Worm (Caenorhabditis elegans) whole organism, L1 larva: ENCODE data around the gene polk-1.

ENCODE experiments used
- C16A3.4 ChIP-seq: fragments of 150-350 bp; optimal IDR thresholded peaks from 2 replicates; lab custom pipeline; 2014; ENCODE audit warnings: missing biosample characterization, missing genetic modification characterization
- C34B4.2 ChIP-seq: sonication (generic microtip); optimal IDR thresholded peaks from 2 replicates; lab custom pipeline; 2017; ENCODE audit warnings: mild to moderate bottlenecking, missing genetic modification characterization, missing compliant biosample characterization
- F16B12.6 ChIP-seq: fragments of 150-350 bp; optimal IDR thresholded peaks from 2 replicates; lab custom pipeline; 2014; ENCODE audit warnings: missing biosample characterization, missing genetic modification characterization
- Y116A8C.19 ChIP-seq: sonication (generic microtip); optimal IDR thresholded peaks from 2 replicates; lab custom pipeline; 2016; ENCODE audit warnings: missing compliant biosample characterization, missing genetic modification characterization, borderline replicate concordance
- aly-2 ChIP-seq: fragments of 150-350 bp; optimal IDR thresholded peaks from 2 replicates; lab custom pipeline; 2014; ENCODE audit warnings: missing biosample characterization, missing genetic modification characterization
- ama-1 ChIP-seq: fragments of 150-350 bp; optimal IDR thresholded peaks from 2 replicates; lab custom pipeline; 2014
- blmp-1 ChIP-seq: fragments of 150-350 bp; optimal IDR thresholded peaks from 2 replicates; lab custom pipeline; 2014; ENCODE audit warnings: missing biosample characterization, missing genetic modification characterization
- ceh-63 ChIP-seq: fragments of 200-800 bp; sonication (Bioruptor generic); optimal IDR thresholded peaks from 2 replicates; lab custom pipeline; 2018; ENCODE audit warnings: mild to moderate bottlenecking, missing genetic modification characterization, missing compliant biosample characterization
- ceh-8 ChIP-seq: fragments of 200-800 bp; sonication (Bioruptor generic); optimal IDR thresholded peaks from 2 replicates; lab custom pipeline; 2018; ENCODE audit warnings: mild to moderate bottlenecking, missing genetic modification characterization, moderate library complexity, missing compliant biosample characterization
- ces-1 ChIP-seq: fragments of 150-350 bp; optimal IDR thresholded peaks from 2 replicates; lab custom pipeline; 2014; ENCODE audit warnings: missing biosample characterization, missing genetic modification reagents, missing genetic modification characterization
- dpl-1 ChIP-seq, 3 experiments: fragments of 150-350 bp in 2 of 3; sonication (generic microtip) in 1 of 3; optimal IDR thresholded peaks; 2 replicates each; lab custom pipeline; 2014 to 2017; ENCODE audit warnings: missing biosample characterization in 3 of 3, missing genetic modification characterization in 3 of 3, missing genetic modification reagents in 3 of 3
- dsc-1 ChIP-seq: sonication (generic microtip); optimal IDR thresholded peaks from 2 replicates; lab custom pipeline; 2016; ENCODE audit warnings: mild to moderate bottlenecking, missing genetic modification characterization, missing compliant biosample characterization
- efl-1 ChIP-seq, 4 experiments: fragments of 150-350 bp; optimal IDR thresholded peaks in 3 of 4; peaks in 1 of 4; 1 replicate in 1 of 4; 2 replicates in 3 of 4; lab custom pipeline; 2014; ENCODE audit warnings: missing biosample characterization in 2 of 4, missing genetic modification characterization in 2 of 4, missing genetic modification reagents in 2 of 4
- egl-13 ChIP-seq: sonication (generic microtip); optimal IDR thresholded peaks from 2 replicates; lab custom pipeline; 2016; ENCODE audit warnings: missing genotype, missing genetic modification reagents, missing genetic modification characterization, missing compliant biosample characterization
- egl-27 ChIP-seq, 2 experiments: fragments of 150-350 bp in 1 of 2; sonication (generic microtip); optimal IDR thresholded peaks; 3 replicates each; lab custom pipeline; 2017 to 2018; ENCODE audit warnings: missing biosample characterization in 2 of 2, missing genetic modification characterization in 2 of 2, missing genetic modification reagents in 2 of 2
- elt-3 ChIP-seq, 6 experiments: fragments of 150-350 bp in 1 of 6; sonication (generic microtip); optimal IDR thresholded peaks; 2 replicates each; lab custom pipeline; 2017 to 2018; ENCODE audit warnings: missing biosample characterization in 6 of 6, missing genetic modification characterization in 6 of 6, inconsistent platforms in 1 of 6
- fkh-8 ChIP-seq: sonication (generic microtip); optimal IDR thresholded peaks from 2 replicates; lab custom pipeline; 2016; ENCODE audit warnings: mild to moderate bottlenecking, missing genetic modification characterization, missing compliant biosample characterization
- fos-1 ChIP-seq: fragments of 150-350 bp; optimal IDR thresholded peaks from 2 replicates; lab custom pipeline; 2014; ENCODE audit warnings: missing biosample characterization, missing genetic modification characterization
- grh-1 ChIP-seq: fragments of 200-800 bp; sonication (Bioruptor generic); IDR thresholded peaks from 2 replicates; pipeline ENCODE4 v1.3.6; 2022; ENCODE audit warnings: missing genetic modification reagents, missing genetic modification characterization, missing compliant biosample characterization
- hlh-17 ChIP-seq: fragments of 200-800 bp; sonication (Bioruptor generic); optimal IDR thresholded peaks from 2 replicates; lab custom pipeline; 2018; ENCODE audit warnings: missing genetic modification characterization, mild to moderate bottlenecking, missing compliant biosample characterization, moderate library complexity, borderline replicate concordance
- hlh-4 ChIP-seq: sonication (generic microtip); optimal IDR thresholded peaks from 2 replicates; lab custom pipeline; 2016; ENCODE audit warnings: mild to moderate bottlenecking, missing genetic modification characterization, missing compliant biosample characterization
- irx-1 ChIP-seq: sonication (generic microtip); optimal IDR thresholded peaks from 2 replicates; lab custom pipeline; 2016; ENCODE audit warnings: missing genetic modification characterization, missing compliant biosample characterization
- lin-13 ChIP-seq: fragments of 150-350 bp; optimal IDR thresholded peaks from 2 replicates; lab custom pipeline; 2014; ENCODE audit warnings: missing biosample characterization, missing genetic modification reagents, missing genetic modification characterization
- lin-14 ChIP-seq: fragments of 200-800 bp; sonication (Bioruptor generic); optimal IDR thresholded peaks from 2 replicates; lab custom pipeline; 2018; ENCODE audit warnings: mild to moderate bottlenecking, missing genetic modification characterization, moderate library complexity, missing compliant biosample characterization
- lin-15B ChIP-seq: fragments of 150-350 bp; sonication (generic microtip); optimal IDR thresholded peaks from 3 replicates; lab custom pipeline; 2014; ENCODE audit warnings: missing biosample characterization, missing genetic modification characterization
- lir-3 ChIP-seq: sonication (generic microtip); optimal IDR thresholded peaks from 2 replicates; lab custom pipeline; 2016; ENCODE audit warnings: mild to moderate bottlenecking, missing genetic modification characterization, moderate library complexity, missing compliant biosample characterization; ENCODE audit not compliant: poor library complexity
- lsy-2 ChIP-seq, 2 experiments: fragments of 150-350 bp; optimal IDR thresholded peaks; 2 replicates each; lab custom pipeline; 2014; ENCODE audit warnings: missing biosample characterization in 2 of 2, missing genetic modification characterization in 2 of 2
- mep-1 ChIP-seq: fragments of 150-350 bp; optimal IDR thresholded peaks from 2 replicates; lab custom pipeline; 2014; ENCODE audit warnings: missing biosample characterization, missing genetic modification characterization
- nhr-19 ChIP-seq: fragments of 200-800 bp; sonication (Bioruptor generic); conservative IDR thresholded peaks from 2 replicates; pipeline ENCODE4 v1.3.6; 2022; ENCODE audit warnings: missing genetic modification characterization, missing compliant biosample characterization
- nhr-237 ChIP-seq: fragments of 150-350 bp; optimal IDR thresholded peaks from 2 replicates; lab custom pipeline; 2014; ENCODE audit warnings: missing biosample characterization, missing genetic modification characterization
- nhr-47 ChIP-seq: sonication (generic microtip); optimal IDR thresholded peaks from 2 replicates; lab custom pipeline; 2016; ENCODE audit warnings: mild to moderate bottlenecking, missing genetic modification characterization, moderate library complexity, missing compliant biosample characterization
- nhr-71 ChIP-seq: sonication (generic microtip); optimal IDR thresholded peaks from 2 replicates; lab custom pipeline; 2016; ENCODE audit warnings: mild to moderate bottlenecking, missing genetic modification characterization, moderate library complexity, missing compliant biosample characterization
- nhr-76 ChIP-seq: sonication (generic microtip); optimal IDR thresholded peaks from 2 replicates; lab custom pipeline; 2017; ENCODE audit warnings: missing biosample characterization, missing genetic modification characterization
- nhr-84 ChIP-seq: sonication (generic microtip); optimal IDR thresholded peaks from 2 replicates; lab custom pipeline; 2017; ENCODE audit warnings: missing biosample characterization, missing genetic modification characterization
- nhr-85 ChIP-seq: sonication (generic microtip); peaks from one replicate; lab custom pipeline; 2016; ENCODE audit warnings: missing genetic modification characterization, inconsistent platforms, missing compliant biosample characterization
- rnt-1 ChIP-seq: sonication (generic microtip); optimal IDR thresholded peaks from 2 replicates; lab custom pipeline; 2016; ENCODE audit warnings: mild to moderate bottlenecking, missing genetic modification characterization, moderate library complexity, missing compliant biosample characterization
- skn-1 ChIP-seq: fragments of 150-350 bp; optimal IDR thresholded peaks from 2 replicates; lab custom pipeline; 2014; ENCODE audit warnings: missing biosample characterization, missing genetic modification characterization
- snpc-4 ChIP-seq: fragments of 150-350 bp; optimal IDR thresholded peaks from 2 replicates; lab custom pipeline; 2014; ENCODE audit warnings: missing biosample characterization, missing genetic modification characterization
- snu-23 ChIP-seq: sonication (generic microtip); optimal IDR thresholded peaks from 2 replicates; lab custom pipeline; 2016; ENCODE audit warnings: missing genetic modification characterization, missing compliant biosample characterization
- sox-4 ChIP-seq: sonication (generic microtip); optimal IDR thresholded peaks from 2 replicates; lab custom pipeline; 2016; ENCODE audit warnings: missing genetic modification characterization, missing compliant biosample characterization
- sptf-1 ChIP-seq: fragments of 150-350 bp; optimal IDR thresholded peaks from 2 replicates; lab custom pipeline; 2014; ENCODE audit warnings: missing biosample characterization, missing genetic modification characterization
- sup-37 ChIP-seq: fragments of 200-800 bp; sonication (Bioruptor generic); optimal IDR thresholded peaks from 2 replicates; lab custom pipeline; 2018; ENCODE audit warnings: mild to moderate bottlenecking, missing genetic modification characterization, missing compliant biosample characterization
- tbx-2 ChIP-seq: sonication (generic microtip); optimal IDR thresholded peaks from 2 replicates; lab custom pipeline; 2016; ENCODE audit warnings: missing genetic modification characterization, missing compliant biosample characterization
- tlp-1 ChIP-seq: fragments of 150-350 bp; optimal IDR thresholded peaks from 2 replicates; lab custom pipeline; 2014; ENCODE audit warnings: missing biosample characterization, missing genetic modification characterization
- unc-130 ChIP-seq: fragments of 150-350 bp; optimal IDR thresholded peaks from 2 replicates; lab custom pipeline; 2017; ENCODE audit warnings: missing biosample characterization, missing genetic modification characterization, inconsistent platforms
- vab-15 ChIP-seq: sonication (generic microtip); optimal IDR thresholded peaks from 2 replicates; lab custom pipeline; 2017; ENCODE audit warnings: missing genotype, mild to moderate bottlenecking, missing genetic modification characterization, missing compliant biosample characterization
- zag-1 ChIP-seq: fragments of 150-350 bp; optimal IDR thresholded peaks from 2 replicates; lab custom pipeline; 2014; ENCODE audit warnings: missing biosample characterization, missing genetic modification characterization
- zip-4 ChIP-seq: fragments of 200-800 bp; sonication (Bioruptor generic); optimal IDR thresholded peaks from 2 replicates; lab custom pipeline; 2018; ENCODE audit warnings: mild to moderate bottlenecking, missing genetic modification characterization, moderate library complexity, missing compliant biosample characterization
- ztf-4 ChIP-seq: fragments of 150-350 bp; optimal IDR thresholded peaks from 2 replicates; lab custom pipeline; 2014; ENCODE audit warnings: missing biosample characterization, missing genetic modification characterization

polk-1 gene

DNA sequence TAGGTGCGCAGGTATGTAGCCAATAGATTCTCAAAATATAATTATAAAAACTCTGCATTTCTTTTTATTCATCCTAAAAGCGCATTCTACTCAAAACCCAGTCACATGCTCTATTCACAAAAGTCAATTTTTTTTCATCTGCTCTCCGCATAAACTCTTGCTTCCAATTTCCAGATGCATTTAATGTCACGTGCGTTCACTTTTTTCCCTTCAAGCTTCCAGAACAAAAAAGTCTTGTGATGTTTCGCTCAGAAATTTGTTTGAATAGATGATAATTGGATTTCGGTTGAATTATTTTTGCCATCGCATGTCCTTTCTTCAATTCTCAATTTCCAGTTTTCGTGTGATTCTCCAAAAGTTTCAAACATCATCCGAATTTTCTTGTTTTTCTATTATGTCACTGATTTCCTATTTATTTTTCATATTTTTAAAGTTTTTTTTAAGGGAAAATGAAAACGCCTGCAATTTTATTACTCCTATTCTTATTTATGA lies 36.6 kb upstream of the polk-1 start, which contains the start of gene F22B7.1:
F22B7.1 (plus strand) TSS at position 442 of the 492 bp plus-strand sequence.
- TF ChIP-seq nhr-76 (tag; lab: Kevin White, UChicago), result no peak
- no peak for TF ChIP-seq lin-15B (tag; lab: Kevin White, UChicago)
- TF ChIP-seq nhr-237 (tag; lab: Kevin White, UChicago), result no peak
- no peak for TF ChIP-seq nhr-19 (GFP tag; lab: Robert Waterston, UW)
- TF ChIP-seq hlh-4, result peak; percentile 8
- no peak for TF ChIP-seq lin-13
- TF ChIP-seq fkh-8 (tag; lab: Kevin White, UChicago), result peak; percentile 70
- no peak for TF ChIP-seq C34B4.2 (tag; lab: Kevin White, UChicago)
- no peak for TF ChIP-seq aly-2
- peak; percentile 13 for TF ChIP-seq irx-1 (tag; lab: Kevin White, UChicago)
- no peak for TF ChIP-seq unc-130 (tag; lab: Kevin White, UChicago)
- TF ChIP-seq nhr-71, result peak; percentile 54
- peak; percentile 27 for TF ChIP-seq nhr-47 (tag; lab: Kevin White, UChicago)
- no peak for TF ChIP-seq lsy-2 (tag; optimal IDR thresholded peaks at IDR 0.05; lab: Kevin White, UChicago)
- TF ChIP-seq elt-3 (tag; optimal IDR thresholded peaks at IDR 0.05; lab: Kevin White, UChicago), result no peak
- peak; percentile 18 for TF ChIP-seq lir-3 (tag; lab: Kevin White, UChicago)
- peak; percentile 46 for TF ChIP-seq lin-14
- peak; percentile 14 for TF ChIP-seq dsc-1 (tag; lab: Kevin White, UChicago)
- peak; percentile 55 for TF ChIP-seq sox-4 (tag; lab: Kevin White, UChicago)
- no peak for TF ChIP-seq ztf-4
- TF ChIP-seq F16B12.6 (tag; lab: Kevin White, UChicago), result no peak
- no peak for TF ChIP-seq sup-37
- TF ChIP-seq, all 84 proteins: peak for 9

ce11 chrIII:8663143-8663542 lies 34.8 kb upstream of the polk-1 start:
- peak in 1 of 2 experiments; percentile 17 for TF ChIP-seq efl-1 (optimal IDR thresholded peaks at IDR 0.05; lab: Kevin White, UChicago)
- TF ChIP-seq efl-1 (GFP tag; optimal IDR thresholded peaks at IDR 0.05 in 1 of 2; lab: Kevin White, UChicago), result no peak
- peak; percentile 59 for TF ChIP-seq blmp-1 (tag; lab: Kevin White, UChicago)
- TF ChIP-seq ces-1 (GFP tag; lab: Kevin White, UChicago), result no peak
- TF ChIP-seq lin-14, result peak; percentile 45
- no peak for TF ChIP-seq hlh-17
- TF ChIP-seq nhr-71, result peak; percentile 1
- TF ChIP-seq vab-15 (tag; lab: Kevin White, UChicago), result no peak
- TF ChIP-seq snu-23 (GFP tag; lab: Kevin White, UChicago), result peak; percentile 28
- TF ChIP-seq mep-1 (tag; lab: Kevin White, UChicago), result peak; percentile 1
- peak; percentile 60 for TF ChIP-seq nhr-85 (tag; lab: Kevin White, UChicago)
- TF ChIP-seq lsy-2 (tag; optimal IDR thresholded peaks at IDR 0.05; lab: Kevin White, UChicago), result peak in 1 of 2 experiments; percentile 3
- TF ChIP-seq tbx-2 (tag; lab: Kevin White, UChicago), result no peak

DNA sequence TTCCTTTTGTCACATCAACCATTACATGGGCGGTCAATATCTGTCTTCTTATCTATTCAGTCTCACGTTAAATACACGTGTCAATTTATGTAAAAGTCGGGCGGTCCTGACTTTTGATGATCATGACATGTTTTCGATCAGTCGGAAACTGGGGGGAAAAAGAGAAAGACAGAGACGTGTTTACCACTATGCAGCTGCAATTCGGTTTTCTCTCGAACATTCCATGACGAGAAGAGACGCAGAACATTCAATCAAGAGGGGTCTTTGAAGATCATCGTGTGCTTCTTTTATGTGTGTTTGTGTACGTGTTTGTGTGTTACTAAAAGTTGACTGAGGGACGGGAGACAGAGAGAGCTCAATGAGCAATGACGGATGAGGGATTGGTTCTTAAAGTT lies 30.0 kb upstream of the polk-1 start:
- TF ChIP-seq fkh-8 (tag; lab: Kevin White, UChicago), result peak; percentile 52
- TF ChIP-seq zip-4 (GFP tag; lab: Kevin White, UChicago), result no peak
- TF ChIP-seq egl-13 (tag; lab: Kevin White, UChicago), result peak; percentile 73
- TF ChIP-seq snu-23 (GFP tag; lab: Kevin White, UChicago), result peak; percentile 98
- peak; percentile 87 for TF ChIP-seq rnt-1 (tag; lab: Kevin White, UChicago)
- no peak for TF ChIP-seq tlp-1
- TF ChIP-seq nhr-85 (tag; lab: Kevin White, UChicago), result peak; percentile 99
- peak; percentile 76 for TF ChIP-seq snpc-4 (tag; lab: Kevin White, UChicago)
- TF ChIP-seq ceh-63 (GFP tag; lab: Kevin White, UChicago), result no peak
- peak; percentile 55 for TF ChIP-seq skn-1 (tag; lab: Kevin White, UChicago)
- TF ChIP-seq Y116A8C.19 (tag; lab: Kevin White, UChicago), result no peak
- no peak for TF ChIP-seq sptf-1
- peak; percentile 88 for TF ChIP-seq blmp-1 (tag; lab: Kevin White, UChicago)
- peak; percentile 80 for TF ChIP-seq nhr-84
- TF ChIP-seq irx-1 (tag; lab: Kevin White, UChicago), result peak; percentile 83
- peak; percentile 49 to 55 for TF ChIP-seq egl-27 (tag; optimal IDR thresholded peaks at IDR 0.05; lab: Kevin White, UChicago)
- TF ChIP-seq nhr-237 (tag; lab: Kevin White, UChicago), result peak; percentile 66
- no peak for TF ChIP-seq ceh-8 (GFP tag; lab: Kevin White, UChicago)
- peak; percentile 91 for TF ChIP-seq ama-1 (lab: Kevin White, UChicago)
- TF ChIP-seq zag-1, result no peak
- peak; percentile 38 to 68 (median 57) for TF ChIP-seq dpl-1 (GFP tag; optimal IDR thresholded peaks at IDR 0.05; lab: Kevin White, UChicago)
- TF ChIP-seq grh-1 (GFP tag; lab: Robert Waterston, UW), result peak; percentile 74
- no peak for TF ChIP-seq lin-15B (tag; lab: Kevin White, UChicago)
- peak; percentile 81 for TF ChIP-seq C16A3.4 (tag; lab: Kevin White, UChicago)
- TF ChIP-seq vab-15 (tag; lab: Kevin White, UChicago), result peak; percentile 90
- peak; percentile 83 for TF ChIP-seq fos-1 (tag; lab: Kevin White, UChicago)
